Worm (Caenorhabditis elegans): ENCODE results near the gene fmo-3.

fmo-3 gene

ce11 chrIII:10736322-10736985, 42.0 kb downstream of the fmo-3 start:
- TF ChIP-seq lin-32 (GFP tag; optimal IDR thresholded peaks at IDR 0.05) (no peak), sptf-1 (tag; optimal IDR thresholded peaks at IDR 0.05) (no peak), pha-4 (tag; optimal IDR thresholded peaks at IDR 0.05) (no peak), ceh-39 (tag; optimal IDR thresholded peaks at IDR 0.05) (no peak), mep-1 (tag; optimal IDR thresholded peaks at IDR 0.05) (no peak), nhr-76 (tag; optimal IDR thresholded peaks at IDR 0.05) (no peak), unc-39 (tag; optimal IDR thresholded peaks at IDR 0.05) (no peak), M03D4.4 (tag; optimal IDR thresholded peaks at IDR 0.05) (no peak), nhr-28 (tag; optimal IDR thresholded peaks at IDR 0.05) (no peak), blmp-1 (tag; optimal IDR thresholded peaks at IDR 0.05) (no peak), tbx-8 (GFP tag; optimal IDR thresholded peaks at IDR 0.05) (no peak), snpc-4 (tag; optimal IDR thresholded peaks at IDR 0.05) (no peak), unc-120 (tag; optimal IDR thresholded peaks at IDR 0.05; ENCODE audit: poor library complexity, severe bottlenecking) (no peak), elt-1 (tag; optimal IDR thresholded peaks at IDR 0.05; ENCODE audit: borderline replicate concordance, insufficient read depth) (no peak), hlh-1 (tag; optimal IDR thresholded peaks at IDR 0.05) (no peak)

ce11 chrIII:10738081-10738480, 43.6 kb downstream of the fmo-3 start:
- no peak for TF ChIP-seq lin-13 (tag; optimal IDR thresholded peaks at IDR 0.05)
- TF ChIP-seq nhr-2 (tag; optimal IDR thresholded peaks at IDR 0.05): no peak

- no peak for TF ChIP-seq cnd-1 (tag; optimal IDR thresholded peaks at IDR 0.05)
- TF ChIP-seq unc-39 (tag; optimal IDR thresholded peaks at IDR 0.05): no peak
- TF ChIP-seq drap-1 (GFP tag; optimal IDR thresholded peaks at IDR 0.05): no peak
- no peak for TF ChIP-seq ceh-39 (tag; optimal IDR thresholded peaks at IDR 0.05)
- TF ChIP-seq sem-2 (GFP tag; optimal IDR thresholded peaks at IDR 0.05): no peak
- TF ChIP-seq elt-3 (tag; optimal IDR thresholded peaks at IDR 0.05): no peak
- TF ChIP-seq nhr-28 (tag; optimal IDR thresholded peaks at IDR 0.05): no peak
- TF ChIP-seq nhr-2 (tag; optimal IDR thresholded peaks at IDR 0.05): no peak
- no peak for TF ChIP-seq unc-120 (tag; optimal IDR thresholded peaks at IDR 0.05; ENCODE audit: poor library complexity, severe bottlenecking)
- TF ChIP-seq sptf-1 (tag; optimal IDR thresholded peaks at IDR 0.05): no peak
- no peak for TF ChIP-seq flh-1 (GFP tag; optimal IDR thresholded peaks at IDR 0.05)
- no peak for TF ChIP-seq ztf-11 (tag; optimal IDR thresholded peaks at IDR 0.05)
- no peak for TF ChIP-seq bed-3 (GFP tag; optimal IDR thresholded peaks at IDR 0.05)
- TF ChIP-seq lin-32 (GFP tag; optimal IDR thresholded peaks at IDR 0.05): no peak
- TF ChIP-seq ceh-83 (GFP tag; optimal IDR thresholded peaks at IDR 0.05): no peak
- no peak for TF ChIP-seq nhr-12 (tag; optimal IDR thresholded peaks at IDR 0.05)
- TF ChIP-seq lin-13 (tag; optimal IDR thresholded peaks at IDR 0.05): no peak
- TF ChIP-seq ces-1 (GFP tag; optimal IDR thresholded peaks at IDR 0.05): no peak
- no peak for TF ChIP-seq elt-1 (tag; optimal IDR thresholded peaks at IDR 0.05; ENCODE audit: borderline replicate concordance, insufficient read depth)
- TF ChIP-seq mab-5 (tag; optimal IDR thresholded peaks at IDR 0.05): no peak
These were observed 45.0 kb downstream of the fmo-3 start, which contains the start of gene smap-1 for ce11 chrIII:10739455-10739854. Gene smap-1, minus strand, starts transcription at chrIII:10739792.

ce11 chrIII:10739902-10740301, 45.4 kb downstream of the fmo-3 start:
- TF ChIP-seq mep-1 (tag; optimal IDR thresholded peaks at IDR 0.05): peak; percentile 11
- TF ChIP-seq sptf-1 (tag; optimal IDR thresholded peaks at IDR 0.05): peak; percentile 26
- TF ChIP-seq ham-2 (GFP tag; optimal IDR thresholded peaks at IDR 0.05): peak; percentile 22
- TF ChIP-seq lin-13 (tag; optimal IDR thresholded peaks at IDR 0.05): no peak
- TF ChIP-seq nhr-237 (tag; optimal IDR thresholded peaks at IDR 0.05): peak; percentile 40
- TF ChIP-seq lin-32 (GFP tag; optimal IDR thresholded peaks at IDR 0.05): no peak
- peak; percentile 52 for TF ChIP-seq ces-1 (GFP tag; optimal IDR thresholded peaks at IDR 0.05)
- TF ChIP-seq unc-120 (tag; optimal IDR thresholded peaks at IDR 0.05; ENCODE audit: poor library complexity, severe bottlenecking): peak; percentile 74
- peak; percentile 6 for TF ChIP-seq mls-2 (tag; optimal IDR thresholded peaks at IDR 0.05)

- TF ChIP-seq hlh-1 (tag; optimal IDR thresholded peaks at IDR 0.05): no peak
These were observed 46.0 kb downstream of the fmo-3 start, which contains the start of gene K01G5.8 for ce11 chrIII:10740518-10740917. Gene K01G5.8, minus strand, starts transcription at chrIII:10740772.

Data from whole organism, mixed stage, embryonic.